Worm (Caenorhabditis elegans): ENCODE measurements around the gene K09C6.10.
A peak's percentile ranks its signal among the peaks of the same experiment; 100 is the strongest.

The K09C6.10 gene

ce11 chrV:803472-803871, 35.7 kb upstream of the K09C6.10 start:
- no peak for TF ChIP-seq zfh-2 (GFP tag; conservative IDR thresholded peaks at IDR 0.05)

ce11 chrV:804485-804884, 34.7 kb upstream of the K09C6.10 start, which contains the start of gene nhr-270:
nhr-270 (minus strand) TSS chrV:804741.
- TF ChIP-seq zfh-2 (GFP tag; conservative IDR thresholded peaks at IDR 0.05), result peak; percentile 38; the same call in 1 of the 2 replicates
- no peak for TF ChIP-seq ceh-79 (tag; optimal IDR thresholded peaks at IDR 0.05)

DNA sequence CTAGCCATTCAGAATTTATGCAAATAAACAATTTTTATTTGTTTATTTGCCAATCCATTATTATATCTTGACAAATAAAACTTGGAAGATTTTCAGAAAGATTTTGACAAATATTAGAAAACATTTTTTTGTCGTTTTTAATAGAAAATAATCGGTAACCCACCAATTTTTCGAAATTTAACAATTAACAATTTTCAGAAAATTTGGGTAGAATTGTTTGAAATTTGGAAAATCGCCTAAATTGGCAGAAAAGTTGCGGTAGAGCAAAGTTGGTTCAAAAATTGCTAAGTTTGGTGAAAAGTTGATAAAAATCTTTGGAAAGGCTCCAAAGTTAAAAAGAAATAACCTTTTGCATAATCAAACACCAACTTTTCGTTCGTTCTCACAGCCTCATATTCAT, 31.0 kb upstream of the K09C6.10 start:
- TF ChIP-seq egrh-3 (GFP tag; IDR thresholded peaks at IDR 0.05) (no peak), Y95B8A.8 (GFP tag; IDR thresholded peaks at IDR 0.05) (no peak), madf-3 (GFP tag; IDR thresholded peaks at IDR 0.05) (no peak), chd-7 (tag; optimal IDR thresholded peaks at IDR 0.05) (no peak), hrde-1 (tag; optimal IDR thresholded peaks at IDR 0.05; ENCODE audit: borderline replicate concordance) (no peak), F55B11.4 (tag; optimal IDR thresholded peaks at IDR 0.05; ENCODE audit: borderline replicate concordance, insufficient read depth) (no peak), B0035.1 (tag; optimal IDR thresholded peaks at IDR 0.05) (no peak), mes-4 (tag; optimal IDR thresholded peaks at IDR 0.05) (no peak), lir-1 (GFP tag; conservative IDR thresholded peaks at IDR 0.05) (no peak), egl-44 (GFP tag; IDR thresholded peaks at IDR 0.05) (no peak), efl-1 (GFP tag; optimal IDR thresholded peaks at IDR 0.05) (no peak), snpc-3.4 (tag; optimal IDR thresholded peaks at IDR 0.05) (no peak), pha-4 (tag; optimal IDR thresholded peaks at IDR 0.05) (no peak), lin-35 (GFP tag; optimal IDR thresholded peaks at IDR 0.05) (no peak), fkh-3 (tag; optimal IDR thresholded peaks at IDR 0.05) (no peak), ZK185.1 (tag; optimal IDR thresholded peaks at IDR 0.05; ENCODE audit: poor library complexity, severe bottlenecking) (no peak), egl-18 (GFP tag; IDR thresholded peaks at IDR 0.05) (no peak), C17E4.6 (GFP tag; IDR thresholded peaks at IDR 0.05) (no peak)

DNA sequence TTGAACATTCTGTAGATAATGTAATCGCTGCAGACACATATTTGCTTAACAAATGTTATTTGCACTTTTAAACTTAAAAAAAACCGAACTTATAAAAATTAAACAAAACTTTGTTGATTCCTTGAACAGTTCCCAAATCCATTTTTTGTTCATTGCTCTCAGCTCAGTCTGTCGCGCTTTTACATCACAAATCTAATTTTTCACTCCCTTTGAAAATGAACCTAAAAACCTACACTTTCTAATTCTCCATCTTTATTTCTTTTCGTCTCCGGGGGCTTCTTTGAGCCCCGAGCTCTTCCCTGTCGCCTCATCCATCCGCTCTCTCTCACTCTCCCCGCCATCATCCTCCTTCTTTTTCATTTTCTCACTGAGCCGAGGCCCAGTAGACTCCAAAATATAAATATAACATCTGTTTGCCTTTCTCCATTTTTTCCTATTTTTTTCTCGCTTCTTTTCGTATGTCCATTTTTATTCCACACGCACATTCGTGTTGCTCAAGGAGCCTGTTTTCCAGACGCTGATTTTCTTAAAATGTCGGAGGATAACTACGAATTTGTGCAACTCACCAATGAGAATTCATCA, 28.8 kb upstream of the K09C6.10 start, which contains the start of gene R13D11.4:
Gene R13D11.4 (plus strand): TSS at position 532 of the 582 bp plus-strand sequence.
- TF ChIP-seq madf-8 (GFP tag; conservative IDR thresholded peaks at IDR 0.05) (no peak), ceh-79 (tag; optimal IDR thresholded peaks at IDR 0.05) (no peak), Y53G8AR.9 (GFP tag; conservative IDR thresholded peaks at IDR 0.05) (no peak)

DNA sequence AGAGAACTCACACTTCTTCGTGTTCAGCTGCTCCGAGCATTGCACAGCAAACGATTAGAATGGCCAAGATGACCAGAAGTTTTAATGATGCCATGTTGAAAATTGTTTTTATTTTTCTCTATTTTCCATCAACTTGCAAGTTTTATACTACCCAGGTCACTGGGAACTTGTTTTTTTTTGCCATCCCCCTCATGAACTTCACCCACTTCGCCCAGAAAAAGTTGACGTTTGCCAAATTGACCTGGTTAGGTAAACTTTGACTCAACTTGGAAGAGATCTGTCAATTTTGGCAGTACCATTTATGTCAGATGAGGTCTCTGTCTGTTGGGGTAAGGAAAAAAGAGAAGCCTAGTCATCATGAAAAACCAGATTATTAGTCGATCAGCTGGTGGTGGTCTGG, 26.1 kb upstream of the K09C6.10 start, which contains the start of gene R13D11.10:
Gene R13D11.10 (minus strand): TSS at position 101 of the 400 bp plus-strand sequence.
- TF ChIP-seq ceh-40 (GFP tag; IDR thresholded peaks at IDR 0.05) (no peak), ztf-26 (tag; optimal IDR thresholded peaks at IDR 0.05) (no peak), rec-8 (tag; optimal IDR thresholded peaks at IDR 0.05) (no peak), lin-35 (GFP tag; optimal IDR thresholded peaks at IDR 0.05) (no peak), pha-4 (tag; optimal IDR thresholded peaks at IDR 0.05) (no peak)

ce11 chrV:814716-815115, 24.5 kb upstream of the K09C6.10 start, which contains the start of gene R13D11.3:
R13D11.3 (plus strand) TSS chrV:815016.
- TF ChIP-seq ztf-18 (tag; optimal IDR thresholded peaks at IDR 0.05) (no peak), ztf-22 (GFP tag; optimal IDR thresholded peaks at IDR 0.05) (no peak)
